Fruit fly (Drosophila melanogaster): ENCODE data around the gene Poxm.
A peak's percentile ranks its signal among the peaks of the same experiment; 100 is the strongest.

Gene Poxm

DNA sequence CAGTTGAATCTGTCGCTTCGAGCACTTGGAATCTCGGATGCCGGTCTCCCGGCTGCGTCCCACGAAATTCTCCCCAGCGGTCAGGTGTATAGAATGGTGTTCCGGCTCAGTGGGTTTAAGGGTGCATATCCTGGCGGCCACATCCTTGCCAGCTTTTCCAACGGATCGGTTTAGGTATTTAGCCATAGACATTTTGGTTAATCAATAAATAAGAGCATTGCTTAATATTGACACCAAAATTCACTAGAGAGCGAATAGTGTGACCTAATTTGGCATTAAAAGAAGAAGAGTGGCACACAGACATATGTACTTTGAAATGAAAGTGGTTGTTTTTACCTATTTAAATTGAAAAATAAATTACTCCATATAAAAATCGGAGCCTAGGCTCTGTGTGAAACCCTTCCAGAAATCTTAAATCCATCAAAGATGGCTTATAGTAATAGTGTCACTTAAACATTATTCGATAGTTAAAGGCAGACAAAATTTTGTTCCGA, 9.7 kb upstream of the Poxm start, which contains the start of the genes PNKP and COX7AL (continued):
- no peak for TF ChIP-seq CG1233 (GFP tag; optimal IDR thresholded peaks at IDR 0.05)
- TF ChIP-seq Hmr (GFP tag; optimal IDR thresholded peaks at IDR 0.05), result no peak
- no peak for TF ChIP-seq maf-S (GFP tag; optimal IDR thresholded peaks at IDR 0.05)
- TF ChIP-seq fd64A (GFP tag; optimal IDR thresholded peaks at IDR 0.05), result no peak
- TF ChIP-seq pnt (GFP tag; optimal IDR thresholded peaks at IDR 0.05), result no peak
- TF ChIP-seq hb (GFP tag; IDR thresholded peaks at IDR 0.05; ENCODE audit: partially characterized antibody), result no peak
- no peak for TF ChIP-seq wek (GFP tag; optimal IDR thresholded peaks at IDR 0.05)
- no peak for TF ChIP-seq CG4854 (GFP tag; optimal IDR thresholded peaks at IDR 0.05)
- TF ChIP-seq scrt (GFP tag; optimal IDR thresholded peaks at IDR 0.05), result no peak
- TF ChIP-seq CG6272 (GFP tag; IDR thresholded peaks at IDR 0.05), result no peak
- TF ChIP-seq Sin3A (optimal IDR thresholded peaks at IDR 0.05), result no peak
- TF ChIP-seq crc (GFP tag; optimal IDR thresholded peaks at IDR 0.05), result no peak
- no peak for TF ChIP-seq inv (GFP tag; IDR thresholded peaks at IDR 0.05; ENCODE audit: partially characterized antibody)
- TF ChIP-seq CG8089 (GFP tag; optimal IDR thresholded peaks at IDR 0.05), result no peak
- no peak for TF ChIP-seq CG4820 (GFP tag; optimal IDR thresholded peaks at IDR 0.05)
- TF ChIP-seq al (GFP tag; IDR thresholded peaks at IDR 0.05), result no peak
- no peak for TF ChIP-seq dmrt11E (tag; optimal IDR thresholded peaks at IDR 0.05)
- TF ChIP-seq MESR4 (GFP tag; optimal IDR thresholded peaks at IDR 0.05), result peak; percentile 44
- no peak for TF ChIP-seq Myb (GFP tag; optimal IDR thresholded peaks at IDR 0.05)
- TF ChIP-seq Dll (GFP tag; IDR thresholded peaks at IDR 0.05; ENCODE audit: partially characterized antibody), result 0 out of 4 replicates have a peak, but pooled peaks have one; percentile 17
- TF ChIP-seq Scr (GFP tag; IDR thresholded peaks at IDR 0.05; ENCODE audit: partially characterized antibody), result peak; percentile 46; the same call in 1 of the 2 replicates
- TF ChIP-seq pzg (GFP tag; optimal IDR thresholded peaks at IDR 0.05), result peak; percentile 37
- no peak for TF ChIP-seq Mes4 (GFP tag; optimal IDR thresholded peaks at IDR 0.05)
- TF ChIP-seq CG18599 (GFP tag; optimal IDR thresholded peaks at IDR 0.05), result no peak
- TF ChIP-seq CG6654 (GFP tag; optimal IDR thresholded peaks at IDR 0.05), result no peak
- TF ChIP-seq slbo (GFP tag; IDR thresholded peaks at IDR 0.05), result no peak
- TF ChIP-seq HLHmδ (GFP tag; optimal IDR thresholded peaks at IDR 0.05), result no peak
- TF ChIP-seq MBD-R2 (GFP tag; IDR thresholded peaks at IDR 0.05), result peak; percentile 73
- no peak for TF ChIP-seq toy (GFP tag; IDR thresholded peaks at IDR 0.05)

DNA sequence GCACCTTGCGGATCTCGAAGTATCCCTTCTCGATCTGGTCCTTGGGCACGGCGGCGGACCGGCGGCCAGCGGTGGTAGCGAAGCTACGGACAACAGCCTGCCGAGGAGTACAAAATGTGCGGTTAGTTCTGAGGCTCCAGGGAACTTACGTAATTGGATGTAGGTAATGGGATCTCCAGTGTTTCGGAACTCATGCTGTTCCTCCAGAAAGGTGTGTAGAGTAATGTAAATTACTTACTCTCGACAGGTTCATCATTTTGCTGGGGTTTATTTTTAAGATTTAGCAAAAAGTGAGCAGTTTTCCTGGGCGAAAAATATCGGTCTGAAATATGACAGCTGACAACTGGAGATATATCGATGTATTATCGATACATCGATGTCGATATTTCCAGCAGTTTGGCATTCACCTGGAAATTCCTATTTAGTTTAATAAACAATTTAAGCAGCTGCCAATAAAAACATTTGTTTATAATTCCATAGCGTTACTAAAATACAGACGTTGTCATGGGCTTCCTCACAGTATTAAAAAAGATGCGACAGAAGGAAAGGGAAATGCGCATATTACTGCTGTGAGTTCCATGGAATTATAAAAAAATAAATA, 7.2 kb upstream of the Poxm start, which contains the start of the genes COX7A and Arl2:
TSS of gene COX7A (minus strand) at position 369 of the 601 bp plus-strand sequence.
TSS of gene Arl2 (plus strand) at position 426 of the 601 bp plus-strand sequence.
- TF ChIP-seq Fer1 (GFP tag; optimal IDR thresholded peaks at IDR 0.05), result peak; percentile 16
- TF ChIP-seq Med (GFP tag), result peak; percentile 81
- TF ChIP-seq sens (GFP tag), result peak; percentile 68
- TF ChIP-seq grau (tag; optimal IDR thresholded peaks at IDR 0.05), result no peak
- peak; percentile 17; the same call in 1 of the 2 replicates for TF ChIP-seq rib (GFP tag; IDR thresholded peaks at IDR 0.05)
- TF ChIP-seq CG14710 (tag; optimal IDR thresholded peaks at IDR 0.05), result peak; percentile 44
- no peak for TF ChIP-seq ac (GFP tag; optimal IDR thresholded peaks at IDR 0.05)
- TF ChIP-seq CG6813 (GFP tag; optimal IDR thresholded peaks at IDR 0.05), result no peak
- TF ChIP-seq tgo (GFP tag; IDR thresholded peaks at IDR 0.05), result no peak
- no peak for TF ChIP-seq CG13296 (GFP tag; optimal IDR thresholded peaks at IDR 0.05)
- TF ChIP-seq PHDP (tag; optimal IDR thresholded peaks at IDR 0.05), result no peak
- TF ChIP-seq CG12659 (GFP tag; optimal IDR thresholded peaks at IDR 0.05), result peak; percentile 72
- TF ChIP-seq bbx (GFP tag; IDR thresholded peaks at IDR 0.05; ENCODE audit: partially characterized antibody), result peak; percentile 97
- TF ChIP-seq CG2875 (GFP tag; optimal IDR thresholded peaks at IDR 0.05), result no peak
- TF ChIP-seq CG18262 (tag; optimal IDR thresholded peaks at IDR 0.05), result no peak
- TF ChIP-seq sim (GFP tag; IDR thresholded peaks at IDR 0.05), result no peak
- peak; percentile 87 for TF ChIP-seq Doc3 (GFP tag; IDR thresholded peaks at IDR 0.05; ENCODE audit: partially characterized antibody)
- TF ChIP-seq klu (GFP tag; IDR thresholded peaks at IDR 0.05), result no peak
- TF ChIP-seq CG10462 (GFP tag; optimal IDR thresholded peaks at IDR 0.05), result no peak
- TF ChIP-seq nerfin-2 (GFP tag; IDR thresholded peaks at IDR 0.05; ENCODE audit: partially characterized antibody), result peak; percentile 89
- peak; percentile 82 for TF ChIP-seq pzg (GFP tag; optimal IDR thresholded peaks at IDR 0.05)
- peak; percentile 47 for TF ChIP-seq CG15514 (GFP tag; optimal IDR thresholded peaks at IDR 0.05)
